Fruit fly (Drosophila melanogaster): Measurements from ENCODE around the gene Cyp28a5.

Gene Cyp28a5

DNA sequence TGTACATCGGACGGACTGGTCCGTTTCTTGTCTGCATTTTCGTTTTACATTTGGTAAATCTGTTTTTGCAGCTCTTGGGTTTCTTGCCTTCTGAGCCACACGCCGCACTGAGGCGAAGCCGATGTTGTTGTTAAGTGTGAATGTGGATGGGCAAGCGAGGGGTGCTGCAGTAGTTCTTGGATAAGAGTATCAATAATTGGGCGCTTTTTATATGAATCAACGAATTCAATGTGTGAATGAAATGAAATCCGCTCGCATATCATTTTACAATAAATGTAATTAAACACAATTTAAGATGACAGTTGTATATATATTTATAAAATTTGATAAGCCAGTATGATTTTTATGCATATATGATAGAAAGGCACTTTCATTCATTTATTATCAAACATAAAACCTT is 48.6 kb upstream of the Cyp28a5 start:
- TF ChIP-seq CG11504 (tag; optimal IDR thresholded peaks at IDR 0.05) (peak; percentile 3), CG6175 (GFP tag; IDR thresholded peaks at IDR 0.05) (0 out of 3 replicates have a peak, but pooled peaks have one; percentile 24), pros (GFP tag; optimal IDR thresholded peaks at IDR 0.05) (no peak), Drgx (GFP tag; IDR thresholded peaks at IDR 0.05) (peak; percentile 39; the same call in 1 of the 2 replicates), luna (GFP tag; optimal IDR thresholded peaks at IDR 0.05) (no peak), CG14441 (GFP tag; IDR thresholded peaks at IDR 0.05) (0 out of 2 replicates have a peak, but pooled peaks have one; percentile 19), zen (tag; optimal IDR thresholded peaks at IDR 0.05) (peak; percentile 14), CG18476 (GFP tag; optimal IDR thresholded peaks at IDR 0.05) (peak; percentile 62)

DNA sequence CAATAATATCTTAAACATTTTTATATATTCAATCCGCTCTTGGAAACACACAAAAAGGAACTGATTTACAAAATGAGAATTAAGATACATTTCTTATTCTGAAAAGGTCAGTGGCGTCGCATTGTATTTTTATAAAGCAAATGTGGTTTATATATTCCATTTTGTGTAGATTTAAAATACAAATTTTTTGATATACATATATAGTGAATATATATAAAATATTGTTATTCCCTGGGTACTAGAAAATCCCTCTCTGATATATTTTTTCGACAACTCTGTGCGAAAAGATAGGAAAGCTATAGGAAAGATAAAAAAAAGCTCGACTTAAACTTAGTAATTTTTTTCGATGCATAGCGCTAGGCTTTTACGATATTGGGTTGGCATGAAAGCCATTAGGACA is 45.8 kb upstream of the Cyp28a5 start, which contains the start of gene CG42711:
CG42711 (minus strand) TSS at position 45 of the 400 bp plus-strand sequence.
- TF ChIP-seq insv (GFP tag; optimal IDR thresholded peaks at IDR 0.05), result no peak
- no peak for TF ChIP-seq CG12769 (tag; optimal IDR thresholded peaks at IDR 0.05)
- TF ChIP-seq Drgx (GFP tag; IDR thresholded peaks at IDR 0.05), result peak; percentile 72
- no peak for TF ChIP-seq CG4328 (GFP tag; optimal IDR thresholded peaks at IDR 0.05)
- TF ChIP-seq Asciz (GFP tag; optimal IDR thresholded peaks at IDR 0.05), result no peak
- no peak for TF ChIP-seq Ets65A (GFP tag)
- TF ChIP-seq CG30020 (tag; optimal IDR thresholded peaks at IDR 0.05), result no peak
- no peak for TF ChIP-seq CG30403 (GFP tag; optimal IDR thresholded peaks at IDR 0.05)
- TF ChIP-seq Sox102F (GFP tag; optimal IDR thresholded peaks at IDR 0.05), result peak; percentile 25
- TF ChIP-seq cg (GFP tag; optimal IDR thresholded peaks at IDR 0.05), result no peak
- TF ChIP-seq gem (tag; optimal IDR thresholded peaks at IDR 0.05), result peak; percentile 23
- peak; percentile 6 for TF ChIP-seq CG11504 (tag; optimal IDR thresholded peaks at IDR 0.05)

DNA sequence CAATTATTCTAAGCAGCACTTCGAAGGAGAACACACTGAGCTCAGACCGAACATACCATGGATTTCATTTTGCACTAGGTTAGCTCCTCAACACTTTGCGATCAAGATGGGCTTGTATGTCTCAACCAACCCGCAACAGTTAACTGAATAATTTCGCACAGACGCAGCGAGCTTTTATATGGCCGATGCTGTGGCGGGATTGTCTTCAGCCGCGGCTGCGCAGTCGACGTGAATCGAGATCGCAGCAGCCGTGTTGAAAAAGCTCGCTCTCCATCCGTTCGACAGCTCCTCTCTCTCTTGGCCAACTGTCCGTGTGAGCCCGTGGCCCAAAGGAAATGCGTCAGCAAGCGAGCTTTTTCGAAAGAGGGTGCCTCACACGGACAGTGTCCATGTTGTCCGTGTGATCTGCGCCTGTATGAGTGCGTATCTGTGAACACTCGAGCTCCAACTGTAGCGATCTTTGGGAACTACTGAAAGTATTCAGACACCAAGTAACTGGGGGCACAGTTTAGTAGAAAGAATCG is 42.5 kb upstream of the Cyp28a5 start, which contains the start of gene Vajk2:
Vajk2 (minus strand) TSS at position 151 of the 524 bp plus-strand sequence.
- TF ChIP-seq Adf1 (GFP tag; IDR thresholded peaks at IDR 0.05) (peak; percentile 68), CG17612 (GFP tag; IDR thresholded peaks at IDR 0.05) (0 out of 2 replicates have a peak, but pooled peaks have one; percentile 34), chinmo (GFP tag; IDR thresholded peaks at IDR 0.05; ENCODE audit: partially characterized antibody) (0 out of 4 replicates have a peak, but pooled peaks have one; percentile 61), seq (GFP tag; IDR thresholded peaks at IDR 0.05) (0 out of 2 replicates have a peak, but pooled peaks have one; percentile 14), CG17385 (GFP tag; optimal IDR thresholded peaks at IDR 0.05) (no peak), crol (GFP tag; IDR thresholded peaks at IDR 0.05) (no peak), Trl (optimal IDR thresholded peaks at IDR 0.05) (peak in 1 of 2 experiments; percentile 9), Trl (GFP tag; optimal IDR thresholded peaks at IDR 0.05) (no peak), Nf-YB (GFP tag; optimal IDR thresholded peaks at IDR 0.05) (no peak), cg (GFP tag; optimal IDR thresholded peaks at IDR 0.05) (peak; percentile 31), CG6175 (GFP tag; IDR thresholded peaks at IDR 0.05) (peak; percentile 58; the same call in 1 of the 3 replicates), CG31224 (GFP tag; IDR thresholded peaks at IDR 0.05) (0 out of 2 replicates have a peak, but pooled peaks have one; percentile 13)

DNA sequence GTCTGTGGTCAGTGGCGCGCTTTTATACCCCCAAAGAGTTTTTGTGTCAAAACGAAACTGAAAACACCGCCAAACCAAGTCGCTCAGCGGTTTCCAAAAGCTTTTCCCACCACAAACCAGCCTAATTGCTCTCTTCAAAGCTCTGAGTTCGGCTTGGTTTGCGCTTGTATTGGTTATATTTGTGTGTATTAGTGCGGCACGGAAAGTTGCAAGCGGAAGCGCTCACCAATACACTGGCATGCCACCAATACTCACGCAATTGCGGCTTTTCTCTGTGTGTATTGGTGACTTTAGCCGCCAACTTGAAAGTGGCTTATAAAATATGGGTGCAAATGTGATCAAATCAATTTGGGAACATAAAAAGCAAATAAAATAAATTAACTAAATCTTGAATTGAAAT is 29.6 kb upstream of the Cyp28a5 start, which contains the start of gene Vajk3:
Vajk3 (minus strand) TSS at position 1 of the 400 bp plus-strand sequence.
- TF ChIP-seq CG13296 (GFP tag; optimal IDR thresholded peaks at IDR 0.05) (peak; percentile 16), TFAM (GFP tag; optimal IDR thresholded peaks at IDR 0.05) (no peak), fd3F (GFP tag; optimal IDR thresholded peaks at IDR 0.05) (no peak), Ets65A (GFP tag) (peak; percentile 17), slbo (GFP tag; IDR thresholded peaks at IDR 0.05) (no peak), CG13624 (GFP tag; optimal IDR thresholded peaks at IDR 0.05) (no peak), Sry-β (GFP tag; optimal IDR thresholded peaks at IDR 0.05) (no peak), Lim3 (GFP tag; IDR thresholded peaks at IDR 0.05) (no peak), CG14050 (GFP tag; IDR thresholded peaks at IDR 0.05) (no peak), D (optimal IDR thresholded peaks at IDR 0.05) (no peak), D (GFP tag; optimal IDR thresholded peaks at IDR 0.05) (no peak), ERR (GFP tag; optimal IDR thresholded peaks at IDR 0.05) (no peak), CG11085 (GFP tag; IDR thresholded peaks at IDR 0.05) (no peak), CG8290 (GFP tag; optimal IDR thresholded peaks at IDR 0.05) (no peak), CG8290 (tag; optimal IDR thresholded peaks at IDR 0.05) (peak in 1 of 2 experiments; percentile 0), CG1602 (GFP tag; optimal IDR thresholded peaks at IDR 0.05) (no peak), CG18599 (GFP tag; optimal IDR thresholded peaks at IDR 0.05) (no peak), bowl (GFP tag; IDR thresholded peaks at IDR 0.05) (no peak), CG17361 (GFP tag; IDR thresholded peaks at IDR 0.05) (no peak), Ravus (GFP tag; IDR thresholded peaks at IDR 0.05) (no peak)
